Fruit fly (Drosophila melanogaster) whole organism, pupa: Measurements from ENCODE around the gene niki.

Experiments
- CG10348 ChIP-seq: fragments of 200-800 bp; sonication (Bioruptor generic); IDR thresholded peaks from 2 replicates; pipeline ENCODE4 v1.3.6; 2022; ENCODE audit warnings: missing biosample characterization, missing genetic modification characterization
- CG12605 ChIP-seq: fragments of 200-800 bp; sonication (Bioruptor generic); IDR thresholded peaks from 2 replicates; pipeline ENCODE4 v1.3.6; 2022; ENCODE audit warnings: missing biosample characterization, missing genetic modification characterization
- CG13204 ChIP-seq: fragments of 200-800 bp; sonication (Bioruptor generic); optimal IDR thresholded peaks from 2 replicates; lab custom pipeline; 2018; ENCODE audit warnings: missing biosample characterization, mild to moderate bottlenecking, missing genetic modification characterization, moderate library complexity
- CG14655 ChIP-seq: fragments of 200-800 bp; sonication (Bioruptor generic); optimal IDR thresholded peaks from 3 replicates; lab custom pipeline; 2017; ENCODE audit warnings: mild to moderate bottlenecking, missing biosample characterization, missing genetic modification reagents, missing genetic modification characterization
- CG15710 ChIP-seq: fragments of 200-800 bp; sonication (Bioruptor generic); optimal IDR thresholded peaks from 2 replicates; lab custom pipeline; 2018; ENCODE audit warnings: missing biosample characterization, mild to moderate bottlenecking, missing genetic modification characterization, moderate library complexity
- CG17806 ChIP-seq: fragments of 200-800 bp; sonication (Bioruptor generic); optimal IDR thresholded peaks from 2 replicates; lab custom pipeline; 2018; ENCODE audit warnings: missing biosample characterization, mild to moderate bottlenecking, missing genetic modification characterization, moderate library complexity
- CG32121 ChIP-seq: fragments of 200-800 bp; sonication (Bioruptor generic); IDR thresholded peaks from 2 replicates; pipeline ENCODE4 v1.3.6; 2022; ENCODE audit warnings: missing biosample characterization, missing genetic modification characterization
- CG34367 ChIP-seq: fragments of 200-800 bp; sonication (Bioruptor generic); optimal IDR thresholded peaks from 2 replicates; lab custom pipeline; 2018; ENCODE audit warnings: missing biosample characterization, mild to moderate bottlenecking, missing genetic modification characterization
- CG4496 ChIP-seq: fragments of 200-800 bp; sonication (Bioruptor generic); IDR thresholded peaks from 3 replicates; pipeline ENCODE4 v1.3.6; 2022; ENCODE audit warnings: missing biosample characterization, missing genetic modification characterization
- CG8159 ChIP-seq: fragments of 200-800 bp; sonication (Bioruptor generic); optimal IDR thresholded peaks from 3 replicates; lab custom pipeline; 2018; ENCODE audit warnings: missing biosample characterization, mild to moderate bottlenecking, missing genetic modification characterization, moderate library complexity
- CG8301 ChIP-seq: fragments of 200-800 bp; sonication (Bioruptor generic); optimal IDR thresholded peaks from 2 replicates; lab custom pipeline; 2018; ENCODE audit warnings: missing biosample characterization, mild to moderate bottlenecking, missing genetic modification characterization
- CG9948 ChIP-seq: fragments of 200-800 bp; sonication (Bioruptor generic); optimal IDR thresholded peaks from 2 replicates; lab custom pipeline; 2018; ENCODE audit warnings: missing biosample characterization, mild to moderate bottlenecking, missing genetic modification characterization, moderate library complexity
- D1 ChIP-seq: fragments of 200-800 bp; sonication (Bioruptor generic); optimal IDR thresholded peaks from 2 replicates; lab custom pipeline; 2018; ENCODE audit warnings: missing biosample characterization, mild to moderate bottlenecking, missing genetic modification characterization, moderate library complexity
- EcR ChIP-seq: fragments of 200-800 bp; sonication (Bioruptor generic); optimal IDR thresholded peaks from 3 replicates; lab custom pipeline; 2019; ENCODE audit warnings: missing biosample characterization, missing genetic modification characterization, mild to moderate bottlenecking, moderate library complexity, missing genetic modification reagents
- Ets98B ChIP-seq: fragments of 200-800 bp; sonication (Bioruptor generic); IDR thresholded peaks from 2 replicates; pipeline ENCODE4 v1.3.6; 2022; ENCODE audit warnings: missing biosample characterization, missing genetic modification characterization
- Pif1A ChIP-seq: fragments of 200-800 bp; sonication (Bioruptor generic); optimal IDR thresholded peaks from 3 replicates; lab custom pipeline; 2016; ENCODE audit warnings: missing biosample characterization, missing genetic modification characterization
- Pif1B ChIP-seq: fragments of 200-800 bp; sonication (Bioruptor generic); optimal IDR thresholded peaks from 3 replicates; lab custom pipeline; 2016; ENCODE audit warnings: missing biosample characterization, missing genetic modification characterization
- Snoo ChIP-seq: fragments of 200-800 bp; sonication (Bioruptor generic); optimal IDR thresholded peaks from 3 replicates; lab custom pipeline; 2017; ENCODE audit warnings: missing biosample characterization, mild to moderate bottlenecking, missing genetic modification characterization, inconsistent platforms
- fd96Ca ChIP-seq: fragments of 200-800 bp; sonication (Bioruptor generic); IDR thresholded peaks from 3 replicates; pipeline ENCODE4 v1.3.6; 2022; ENCODE audit warnings: missing biosample characterization, missing genetic modification characterization
- gl ChIP-seq: fragments of 200-800 bp; sonication (Bioruptor generic); optimal IDR thresholded peaks from 2 replicates; lab custom pipeline; 2018; ENCODE audit warnings: missing biosample characterization, mild to moderate bottlenecking, missing genetic modification characterization
- rn ChIP-seq: fragments of 200-800 bp; sonication (Bioruptor generic); IDR thresholded peaks from 2 replicates; pipeline ENCODE4 v1.3.6; 2022; ENCODE audit warnings: missing biosample characterization, missing genetic modification characterization

Gene niki

DNA sequence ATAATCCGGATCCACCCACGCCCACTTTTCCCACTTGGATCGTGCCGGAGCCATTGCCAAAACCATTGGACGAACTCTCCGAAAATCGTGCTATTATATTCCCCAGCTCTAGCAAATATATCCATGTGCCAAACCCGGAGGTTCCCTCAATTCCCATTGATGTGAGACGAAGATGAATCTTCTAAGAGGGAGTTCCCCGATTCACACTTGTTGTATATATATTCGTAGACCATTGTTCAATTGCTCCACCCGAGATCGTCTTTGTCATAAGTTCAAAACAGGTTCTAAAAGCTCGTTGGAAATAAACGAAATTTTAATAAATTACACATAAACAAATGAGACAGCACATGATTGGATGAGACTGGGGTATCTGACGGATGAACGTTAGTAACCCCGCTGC is 38.4 kb upstream of the niki start:
- TF ChIP-seq CG15710, result no peak
- TF ChIP-seq Snoo (tag; lab: Kevin White, UChicago), result no peak
- no peak for TF ChIP-seq CG14655 (GFP tag; lab: Kevin White, UChicago)
- TF ChIP-seq CG8301 (tag; lab: Kevin White, UChicago), result no peak
- no peak for TF ChIP-seq D1 (tag; lab: Kevin White, UChicago)
- TF ChIP-seq CG13204 (GFP tag; lab: Kevin White, UChicago), result no peak
- no peak for TF ChIP-seq fd96Ca
- TF ChIP-seq CG4496 (GFP tag; lab: Robert Waterston, UW), result no peak
- TF ChIP-seq CG12605 (GFP tag; lab: Robert Waterston, UW), result no peak
- TF ChIP-seq Ets98B (GFP tag; lab: Robert Waterston, UW), result no peak
- no peak for TF ChIP-seq gl (tag; lab: Kevin White, UChicago)
- TF ChIP-seq EcR, result no peak

dm6 chr3R:24862574-24863089 is 37.2 kb upstream of the niki start, which contains the start of gene CG7016:
CG7016 (plus strand) TSS chr3R:24862931.
- TF ChIP-seq CG8159 (tag; lab: Kevin White, UChicago), result no peak
- TF ChIP-seq CG10348, result no peak
- no peak for TF ChIP-seq CG32121
- no peak for TF ChIP-seq D1 (tag; lab: Kevin White, UChicago)
- no peak for TF ChIP-seq CG8301 (tag; lab: Kevin White, UChicago)
- TF ChIP-seq Snoo (tag; lab: Kevin White, UChicago), result no peak

- TF ChIP-seq CG8301 (tag; lab: Kevin White, UChicago) (no peak), CG12605 (GFP tag; lab: Robert Waterston, UW) (no peak), gl (tag; lab: Kevin White, UChicago) (no peak), CG14655 (GFP tag; lab: Kevin White, UChicago) (no peak), CG9948 (tag; lab: Kevin White, UChicago) (no peak), CG34367 (no peak), CG15710 (no peak)
Measured at dm6 chr3R:24862065-24862464, 36.6 kb upstream of the niki start, which contains the start of gene CG13640. CG13640 (minus strand) TSS chr3R:24862165.

DNA sequence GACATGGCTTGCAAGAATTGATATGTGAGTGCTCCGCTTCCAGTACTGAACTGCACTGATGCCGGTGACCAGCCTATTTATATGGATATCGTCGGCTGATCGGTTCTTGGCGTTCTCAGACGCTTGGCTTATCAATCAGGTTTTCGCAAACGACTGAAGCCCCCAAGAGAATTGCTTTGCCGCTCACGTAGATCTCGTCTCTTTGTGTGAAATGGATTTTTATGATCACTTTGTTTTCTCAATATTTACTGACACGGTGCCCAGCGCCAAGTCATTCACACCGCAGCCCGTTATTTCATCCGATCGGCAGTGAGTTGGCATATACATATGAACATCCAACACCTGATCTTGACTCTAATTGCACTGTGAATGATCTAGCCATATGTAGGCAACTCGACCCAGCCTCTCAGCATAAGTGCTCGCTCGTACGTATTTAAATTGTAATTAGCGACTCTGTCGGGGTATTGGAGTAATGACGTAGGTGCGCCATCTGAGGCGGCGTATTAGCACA is 34.9 kb upstream of the niki start, which contains the start of gene CG13639:
TSS of gene CG13639 (minus strand) at position 51 of the 511 bp plus-strand sequence.
- TF ChIP-seq fd96Ca (no peak), CG13204 (GFP tag; lab: Kevin White, UChicago) (no peak), CG34367 (peak; percentile 27), EcR (peak; percentile 87)

DNA sequence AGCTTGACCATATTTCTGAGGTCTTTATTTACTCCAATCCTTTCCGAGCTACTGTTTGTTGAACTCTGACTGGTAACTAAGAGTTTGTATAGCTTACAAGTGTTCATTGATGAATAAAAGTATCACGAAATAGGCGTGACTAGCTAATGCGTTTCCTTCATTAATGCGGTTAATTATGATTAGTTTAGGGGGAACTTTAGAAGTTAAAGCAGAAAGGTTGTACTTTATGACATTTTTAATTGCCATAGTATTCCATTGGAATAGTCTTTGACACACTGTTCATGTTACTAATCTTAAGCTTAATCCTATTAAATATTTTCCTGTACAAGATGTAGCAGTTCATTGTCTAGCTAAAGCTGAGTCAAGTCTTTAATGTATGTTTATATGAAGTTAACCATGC is 34.3 kb upstream of the niki start, which contains the start of gene ppk22:
TSS of gene ppk22 (minus strand) at position 101 of the 400 bp plus-strand sequence.
- TF ChIP-seq CG8159 (tag; lab: Kevin White, UChicago), result no peak
- no peak for TF ChIP-seq CG10348
- no peak for TF ChIP-seq CG14655 (GFP tag; lab: Kevin White, UChicago)
- TF ChIP-seq EcR, result no peak
- no peak for TF ChIP-seq rn (GFP tag; lab: Robert Waterston, UW)
- no peak for TF ChIP-seq CG15710
- no peak for TF ChIP-seq CG8301 (tag; lab: Kevin White, UChicago)
- no peak for TF ChIP-seq CG13204 (GFP tag; lab: Kevin White, UChicago)
- TF ChIP-seq D1 (tag; lab: Kevin White, UChicago), result no peak
- TF ChIP-seq CG32121, result no peak
- TF ChIP-seq CG12605 (GFP tag; lab: Robert Waterston, UW), result no peak
- no peak for TF ChIP-seq Pif1B (GFP tag; lab: Kevin White, UChicago)
- no peak for TF ChIP-seq CG4496 (GFP tag; lab: Robert Waterston, UW)
- TF ChIP-seq fd96Ca, result no peak

DNA sequence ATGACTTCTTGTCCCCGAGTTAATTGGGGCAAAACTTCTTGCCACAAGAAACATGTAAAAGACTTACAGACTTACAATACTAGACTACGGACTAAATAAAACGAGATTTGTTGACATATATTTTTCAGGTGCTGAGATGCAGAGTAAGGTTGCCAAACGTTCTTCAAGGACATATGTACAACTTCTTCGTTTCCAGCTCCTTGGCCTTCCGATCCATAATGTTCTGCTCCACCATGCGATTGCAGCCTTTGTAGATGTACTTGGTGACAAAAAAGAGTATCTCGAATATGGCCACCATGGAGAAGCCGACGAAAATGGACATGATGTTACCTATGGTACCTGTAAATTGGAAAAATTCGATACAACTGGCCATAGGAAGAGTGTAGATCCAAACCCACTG is 32.0 kb upstream of the niki start, which contains the start of gene CAH4:
TSS of gene CAH4 (minus strand) at position 101 of the 400 bp plus-strand sequence.
- no peak for TF ChIP-seq CG34367
- TF ChIP-seq CG8159 (tag; lab: Kevin White, UChicago), result no peak
- no peak for TF ChIP-seq CG9948 (tag; lab: Kevin White, UChicago)
- TF ChIP-seq Pif1A, result no peak

dm6 chr3R:24856143-24856542 is 30.7 kb upstream of the niki start, which contains the start of gene HDAC11:
HDAC11 (minus strand) TSS chr3R:24856243.
- TF ChIP-seq CG32121 (0 out of 2 replicates have a peak, but pooled peaks have one; percentile 27), CG17806 (no peak), D1 (tag; lab: Kevin White, UChicago) (no peak)

- TF ChIP-seq CG14655 (GFP tag; lab: Kevin White, UChicago), result no peak
- TF ChIP-seq fd96Ca, result no peak
- TF ChIP-seq CG9948 (tag; lab: Kevin White, UChicago), result no peak
- no peak for TF ChIP-seq EcR
- TF ChIP-seq CG4496 (GFP tag; lab: Robert Waterston, UW), result no peak
- TF ChIP-seq, all 21 proteins: peak for 0
Measured at dm6 chr3R:24851429-24851828, 26.0 kb upstream of the niki start, which contains the start of gene Nct. Nct (plus strand) TSS chr3R:24851601.
